Fruit fly (Drosophila melanogaster): ENCODE measurements around the gene Spn28F.
A peak's percentile ranks its signal among the peaks of the same experiment; 100 is the strongest.

Spn28F gene

DNA sequence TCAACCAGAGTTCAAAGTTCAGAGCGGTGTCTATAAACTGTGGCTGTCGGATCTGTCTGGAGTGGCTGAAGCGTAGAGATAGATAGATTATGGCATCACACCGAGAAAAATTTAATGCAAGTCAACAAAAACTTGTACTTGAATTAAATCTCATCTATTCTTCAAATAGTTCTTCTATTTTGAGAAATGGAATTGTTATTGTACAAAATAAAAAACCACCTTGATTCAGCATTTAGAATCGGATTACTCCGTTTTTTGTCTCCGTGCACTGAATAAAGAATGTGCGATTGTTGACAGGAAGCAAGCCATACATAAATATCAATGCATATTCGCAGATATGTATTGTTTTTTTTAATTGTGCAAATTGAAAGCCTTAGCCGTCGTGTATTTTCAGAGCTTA is 12.0 kb downstream of the Spn28F start (continued):
- TF ChIP-seq CG15696 (tag; optimal IDR thresholded peaks at IDR 0.05): no peak
- no peak for TF ChIP-seq CG34422 (GFP tag; IDR thresholded peaks at IDR 0.05)
- no peak for TF ChIP-seq Elba2 (GFP tag; optimal IDR thresholded peaks at IDR 0.05)
- TF ChIP-seq inv (GFP tag; IDR thresholded peaks at IDR 0.05; ENCODE audit: partially characterized antibody): no peak
- no peak for TF ChIP-seq NC2β (GFP tag; optimal IDR thresholded peaks at IDR 0.05)
- TF ChIP-seq CG12299 (tag; optimal IDR thresholded peaks at IDR 0.05): no peak
- no peak for TF ChIP-seq vfl (GFP tag; optimal IDR thresholded peaks at IDR 0.05)
- TF ChIP-seq Dbx (GFP tag; IDR thresholded peaks at IDR 0.05): 0 out of 3 replicates have a peak, but pooled peaks have one; percentile 20
- no peak for TF ChIP-seq knrl (GFP tag; IDR thresholded peaks at IDR 0.05; ENCODE audit: partially characterized antibody)
- TF ChIP-seq CG13123 (GFP tag; optimal IDR thresholded peaks at IDR 0.05): no peak
- no peak for TF ChIP-seq CG17802 (tag; optimal IDR thresholded peaks at IDR 0.05)
- no peak for TF ChIP-seq fru (optimal IDR thresholded peaks at IDR 0.05)
- TF ChIP-seq nerfin-1 (tag; optimal IDR thresholded peaks at IDR 0.05): no peak
- no peak for TF ChIP-seq Hr3 (GFP tag; optimal IDR thresholded peaks at IDR 0.05)
- TF ChIP-seq sr (GFP tag; IDR thresholded peaks at IDR 0.05): no peak
- TF ChIP-seq sens (GFP tag): peak; percentile 83
- no peak for TF ChIP-seq ewg (GFP tag; optimal IDR thresholded peaks at IDR 0.05)
- no peak for TF ChIP-seq toy (GFP tag; IDR thresholded peaks at IDR 0.05)
- no peak for TF ChIP-seq Fer2 (tag; optimal IDR thresholded peaks at IDR 0.05)
- TF ChIP-seq HmgD (GFP tag; optimal IDR thresholded peaks at IDR 0.05): no peak
- no peak for TF ChIP-seq CG9817 (tag; optimal IDR thresholded peaks at IDR 0.05)
- 0 out of 2 replicates have a peak, but pooled peaks have one; percentile 30 for TF ChIP-seq dati (GFP tag; IDR thresholded peaks at IDR 0.05)
- no peak for TF ChIP-seq CG30431 (GFP tag; optimal IDR thresholded peaks at IDR 0.05)
- TF ChIP-seq CG8478 (optimal IDR thresholded peaks at IDR 0.05): no peak
- TF ChIP-seq prd (optimal IDR thresholded peaks at IDR 0.05): no peak
- peak; percentile 73 for TF ChIP-seq prd (GFP tag; IDR thresholded peaks at IDR 0.05)
- no peak for TF ChIP-seq CG8765 (GFP tag; IDR thresholded peaks at IDR 0.05)
- no peak for TF ChIP-seq Tbp (GFP tag; optimal IDR thresholded peaks at IDR 0.05)
- no peak for TF ChIP-seq CG17359 (tag; optimal IDR thresholded peaks at IDR 0.05)
- TF ChIP-seq Spps (tag; optimal IDR thresholded peaks at IDR 0.05): no peak
- no peak for TF ChIP-seq ato (GFP tag; IDR thresholded peaks at IDR 0.05; ENCODE audit: partially characterized antibody)
- TF ChIP-seq twi (tag; optimal IDR thresholded peaks at IDR 0.05): no peak
- TF ChIP-seq CG9215 (GFP tag; IDR thresholded peaks at IDR 0.05): no peak
- TF ChIP-seq sob (GFP tag; IDR thresholded peaks at IDR 0.05): peak; percentile 28; the same call in 1 of the 2 replicates
- TF ChIP-seq kah (GFP tag; optimal IDR thresholded peaks at IDR 0.05): no peak
- TF ChIP-seq CG3995 (GFP tag; optimal IDR thresholded peaks at IDR 0.05): no peak
- TF ChIP-seq Meics (GFP tag; optimal IDR thresholded peaks at IDR 0.05): peak; percentile 6
- TF ChIP-seq CG15011 (GFP tag; optimal IDR thresholded peaks at IDR 0.05): no peak
- no peak for TF ChIP-seq CG17829 (tag; optimal IDR thresholded peaks at IDR 0.05)
- TF ChIP-seq BtbVII (GFP tag; optimal IDR thresholded peaks at IDR 0.05): no peak
- no peak for TF ChIP-seq CG6813 (GFP tag; optimal IDR thresholded peaks at IDR 0.05)
- peak; percentile 19; the same call in 1 of the 2 replicates for TF ChIP-seq Rx (GFP tag; IDR thresholded peaks at IDR 0.05)
- TF ChIP-seq CG10543 (GFP tag; optimal IDR thresholded peaks at IDR 0.05): no peak
- peak; percentile 65 for TF ChIP-seq E2f1 (GFP tag; IDR thresholded peaks at IDR 0.05)
- no peak for TF ChIP-seq Max (GFP tag; optimal IDR thresholded peaks at IDR 0.05)
- TF ChIP-seq CG32532 (GFP tag; IDR thresholded peaks at IDR 0.05): peak; percentile 46; the same call in 1 of the 2 replicates
- TF ChIP-seq CoRest (tag; optimal IDR thresholded peaks at IDR 0.05): peak; percentile 17
- no peak for TF ChIP-seq CG2129 (GFP tag; IDR thresholded peaks at IDR 0.05; ENCODE audit: partially characterized antibody)
- TF ChIP-seq esg (GFP tag; conservative IDR thresholded peaks at IDR 0.05): peak; percentile 33; the same call in 1 of the 2 replicates
- TF ChIP-seq Stat92E (GFP tag; optimal IDR thresholded peaks at IDR 0.05): no peak
- no peak for TF ChIP-seq HLHmδ (GFP tag; optimal IDR thresholded peaks at IDR 0.05)
- TF ChIP-seq CG1233 (GFP tag; optimal IDR thresholded peaks at IDR 0.05): no peak
